Worm (Caenorhabditis elegans) whole organism, young adult: ENCODE results near the gene decr-1.3.
A peak's percentile ranks its signal among the peaks of the same experiment; 100 is the strongest.

Source experiments
- B0261.1 ChIP-seq: sonication (generic microtip); optimal IDR thresholded peaks from 2 replicates; lab custom pipeline; 2016; ENCODE audit warnings: mild to moderate bottlenecking, missing genetic modification characterization, moderate library complexity, missing compliant biosample characterization
- B0336.3 ChIP-seq: fragments of 200-800 bp; sonication (Bioruptor generic); IDR thresholded peaks from 2 replicates; pipeline ENCODE4 v1.3.6; 2022; ENCODE audit warnings: missing genetic modification characterization, missing compliant biosample characterization
- C06A6.2 ChIP-seq: fragments of 200-800 bp; sonication (Bioruptor generic); conservative IDR thresholded peaks from 2 replicates; pipeline ENCODE4 v1.3.6; 2022; ENCODE audit warnings: missing genetic modification characterization, missing compliant biosample characterization
- F39B2.1 ChIP-seq: fragments of 200-800 bp; sonication (Bioruptor generic); IDR thresholded peaks from 2 replicates; pipeline ENCODE4 v1.3.6; 2022; ENCODE audit warnings: missing genetic modification reagents, missing genetic modification characterization, missing compliant biosample characterization
- F52B5.7 ChIP-seq: sonication (generic microtip); optimal IDR thresholded peaks from 2 replicates; lab custom pipeline; 2016; ENCODE audit warnings: mild to moderate bottlenecking, missing genetic modification characterization, missing compliant biosample characterization
- F57C9.4 ChIP-seq: sonication (generic microtip); optimal IDR thresholded peaks from 2 replicates; lab custom pipeline; 2017; ENCODE audit warnings: mild to moderate bottlenecking, missing genetic modification characterization, missing compliant biosample characterization
- T07F8.4 ChIP-seq: sonication (generic microtip); optimal IDR thresholded peaks from 2 replicates; lab custom pipeline; 2016; ENCODE audit warnings: mild to moderate bottlenecking, missing genetic modification characterization, moderate library complexity, missing compliant biosample characterization
- T26A5.8 ChIP-seq: sonication (generic microtip); optimal IDR thresholded peaks from 2 replicates; lab custom pipeline; 2016; ENCODE audit warnings: missing genetic modification characterization, missing compliant biosample characterization
- Y53G8AR.9 ChIP-seq: fragments of 200-800 bp; sonication (Bioruptor generic); conservative IDR thresholded peaks from 2 replicates; pipeline ENCODE4 v1.3.6; 2022; ENCODE audit warnings: missing genetic modification reagents, missing genetic modification characterization, missing compliant biosample characterization
- ama-1 ChIP-seq, 3 experiments: fragments of 150-350 bp in 1 of 3; sonication (generic microtip) in 2 of 3; optimal IDR thresholded peaks; 2 replicates each; lab custom pipeline; 2014 to 2018; ENCODE audit warnings: missing biosample characterization in 2 of 3, missing genetic modification characterization in 2 of 3, missing genetic modification reagents in 2 of 3
- athp-1 ChIP-seq: sonication (generic microtip); optimal IDR thresholded peaks from 2 replicates; lab custom pipeline; 2017; ENCODE audit warnings: mild to moderate bottlenecking, missing genetic modification characterization, missing compliant biosample characterization
- ccch-3 ChIP-seq: fragments of 200-800 bp; sonication (Bioruptor generic); optimal IDR thresholded peaks from 2 replicates; lab custom pipeline; 2018; ENCODE audit warnings: mild to moderate bottlenecking, missing genetic modification characterization, missing compliant biosample characterization
- cebp-1 ChIP-seq, 2 experiments: fragments of 200-800 bp in 1 of 2; sonication (Bioruptor generic) in 1 of 2; sonication (generic microtip) in 1 of 2; IDR thresholded peaks in 1 of 2; optimal IDR thresholded peaks in 1 of 2; 2 replicates each; pipeline versions ENCODE4 v1.3.6 to Lab custom; 2017 to 2022; ENCODE audit warnings: missing compliant biosample characterization in 2 of 2, missing genetic modification characterization in 2 of 2, mild to moderate bottlenecking in 1 of 2, missing genetic modification reagents in 1 of 2, moderate library complexity in 1 of 2
- ceh-100 ChIP-seq: fragments of 200-800 bp; sonication (Bioruptor generic); IDR thresholded peaks from 2 replicates; pipeline ENCODE4 v1.3.6; 2022; ENCODE audit warnings: missing genetic modification reagents, missing genetic modification characterization, missing compliant biosample characterization
- ceh-40 ChIP-seq: fragments of 200-800 bp; sonication (Bioruptor generic); IDR thresholded peaks from 2 replicates; pipeline ENCODE4 v1.3.6; 2022; ENCODE audit warnings: missing genetic modification characterization, missing compliant biosample characterization
- die-1 ChIP-seq: sonication (generic microtip); optimal IDR thresholded peaks from 2 replicates; lab custom pipeline; 2016; ENCODE audit warnings: missing genotype, mild to moderate bottlenecking, missing genetic modification characterization, missing compliant biosample characterization
- efl-1 ChIP-seq: fragments of 150-350 bp; optimal IDR thresholded peaks from 2 replicates; lab custom pipeline; 2014; ENCODE audit warnings: missing biosample characterization, missing genetic modification reagents, missing genetic modification characterization
- ekl-4 ChIP-seq: fragments of 200-800 bp; sonication (Bioruptor generic); IDR thresholded peaks from 2 replicates; pipeline ENCODE4 v1.3.6; 2022; ENCODE audit warnings: missing genetic modification reagents, missing genetic modification characterization, missing compliant biosample characterization
- ets-4 ChIP-seq: fragments of 200-800 bp; sonication (Bioruptor generic); optimal IDR thresholded peaks from 2 replicates; lab custom pipeline; 2018; ENCODE audit warnings: mild to moderate bottlenecking, missing genetic modification characterization, missing compliant biosample characterization
- fkh-3 ChIP-seq: sonication (generic microtip); optimal IDR thresholded peaks from 2 replicates; lab custom pipeline; 2016; ENCODE audit warnings: mild to moderate bottlenecking, missing genetic modification characterization, missing compliant biosample characterization
- gei-17 ChIP-seq: fragments of 200-800 bp; sonication (Bioruptor generic); optimal IDR thresholded peaks from 2 replicates; lab custom pipeline; 2018; ENCODE audit warnings: mild to moderate bottlenecking, missing genetic modification characterization, missing compliant biosample characterization
- hrde-1 ChIP-seq: sonication (generic microtip); optimal IDR thresholded peaks from 2 replicates; lab custom pipeline; 2016; ENCODE audit warnings: missing genetic modification characterization, mild to moderate bottlenecking, missing compliant biosample characterization, moderate library complexity, missing genotype, missing genetic modification reagents, borderline replicate concordance
- lag-1 ChIP-seq: fragments of 200-800 bp; sonication (Bioruptor generic); IDR thresholded peaks from 2 replicates; pipeline ENCODE4 v1.3.6; 2022; ENCODE audit warnings: missing genetic modification reagents, missing genetic modification characterization, missing compliant biosample characterization
- let-607 ChIP-seq, 2 experiments: fragments of 200-800 bp in 1 of 2; sonication (Bioruptor generic) in 1 of 2; sonication (generic microtip) in 1 of 2; optimal IDR thresholded peaks; 2 replicates each; lab custom pipeline; 2016 to 2018; ENCODE audit warnings: mild to moderate bottlenecking in 2 of 2, missing compliant biosample characterization in 2 of 2, missing genetic modification characterization in 2 of 2, moderate library complexity in 2 of 2, missing genotype in 1 of 2
- lin-40 ChIP-seq: sonication (generic microtip); optimal IDR thresholded peaks from 2 replicates; lab custom pipeline; 2016; ENCODE audit warnings: missing genetic modification characterization, mild to moderate bottlenecking, missing compliant biosample characterization, missing genotype, missing genetic modification reagents
- madf-8 ChIP-seq: fragments of 200-800 bp; sonication (Bioruptor generic); conservative IDR thresholded peaks from 2 replicates; pipeline ENCODE4 v1.3.6; 2022; ENCODE audit warnings: missing genetic modification reagents, missing genetic modification characterization, missing compliant biosample characterization
- mcd-1 ChIP-seq: fragments of 200-800 bp; sonication (Bioruptor generic); IDR thresholded peaks from 2 replicates; pipeline ENCODE4 v1.3.6; 2022; ENCODE audit warnings: missing genetic modification reagents, missing genetic modification characterization, missing compliant biosample characterization
- mel-28 ChIP-seq: sonication (generic microtip); optimal IDR thresholded peaks from 2 replicates; lab custom pipeline; 2016; ENCODE audit warnings: borderline replicate concordance, mild to moderate bottlenecking, missing genetic modification characterization, missing compliant biosample characterization
- mxl-1 ChIP-seq: sonication (generic microtip); optimal IDR thresholded peaks from 2 replicates; lab custom pipeline; 2016; ENCODE audit warnings: missing genetic modification characterization, missing compliant biosample characterization
- nhr-120 ChIP-seq: fragments of 200-800 bp; sonication (Bioruptor generic); IDR thresholded peaks from 2 replicates; pipeline ENCODE4 v1.3.6; 2022; ENCODE audit warnings: missing genetic modification characterization, missing compliant biosample characterization
- nhr-179 ChIP-seq: sonication (generic microtip); optimal IDR thresholded peaks from 2 replicates; lab custom pipeline; 2016; ENCODE audit warnings: mild to moderate bottlenecking, missing genetic modification characterization, missing compliant biosample characterization
- nhr-27 ChIP-seq: fragments of 200-800 bp; sonication (Bioruptor generic); optimal IDR thresholded peaks from 2 replicates; lab custom pipeline; 2018; ENCODE audit warnings: mild to moderate bottlenecking, missing genetic modification characterization, moderate library complexity, missing compliant biosample characterization
- pbrm-1 ChIP-seq: fragments of 200-800 bp; sonication (Bioruptor generic); IDR thresholded peaks from 2 replicates; pipeline ENCODE4 v1.3.6; 2022; ENCODE audit warnings: missing genetic modification reagents, missing genetic modification characterization, missing compliant biosample characterization
- pha-4 ChIP-seq: fragments of 150-350 bp; sonication (generic microtip); optimal IDR thresholded peaks from 2 replicates; lab custom pipeline; 2014; ENCODE audit warnings: missing biosample characterization, missing genetic modification reagents, missing genetic modification characterization
- sdz-38 ChIP-seq: sonication (generic microtip); optimal IDR thresholded peaks from 2 replicates; lab custom pipeline; 2016; ENCODE audit warnings: missing genotype, missing genetic modification characterization, missing compliant biosample characterization
- sea-2 ChIP-seq: fragments of 200-800 bp; sonication (Bioruptor generic); IDR thresholded peaks from 2 replicates; pipeline ENCODE4 v1.3.6; 2022; ENCODE audit warnings: missing genetic modification characterization, missing compliant biosample characterization
- snpc-1.1 ChIP-seq: sonication (generic microtip); optimal IDR thresholded peaks from 2 replicates; lab custom pipeline; 2017; ENCODE audit warnings: missing genetic modification characterization, mild to moderate bottlenecking, missing compliant biosample characterization, antibody characterized with exemption, moderate library complexity, missing genotype, missing genetic modification reagents; ENCODE audit not compliant: insufficient read depth
- snpc-3.4 ChIP-seq: sonication (generic microtip); optimal IDR thresholded peaks from 2 replicates; lab custom pipeline; 2017; ENCODE audit warnings: missing genetic modification characterization, mild to moderate bottlenecking, missing compliant biosample characterization, antibody characterized with exemption, moderate library complexity, missing genotype, missing genetic modification reagents
- sptf-2 ChIP-seq: fragments of 200-800 bp; sonication (Bioruptor generic); optimal IDR thresholded peaks from 2 replicates; lab custom pipeline; 2018; ENCODE audit warnings: mild to moderate bottlenecking, missing genetic modification characterization, missing compliant biosample characterization
- tbp1 ChIP-seq: fragments of 200-800 bp; sonication (Bioruptor generic); optimal IDR thresholded peaks from 2 replicates; lab custom pipeline; 2018; ENCODE audit warnings: mild to moderate bottlenecking, missing genetic modification characterization, missing compliant biosample characterization
- xnd-1 ChIP-seq: sonication (generic microtip); optimal IDR thresholded peaks from 2 replicates; lab custom pipeline; 2016; ENCODE audit warnings: missing genotype, missing genetic modification reagents, missing genetic modification characterization, missing compliant biosample characterization
- zim-3 ChIP-seq: sonication (generic microtip); optimal IDR thresholded peaks from 2 replicates; lab custom pipeline; 2017; ENCODE audit warnings: mild to moderate bottlenecking, missing genetic modification characterization, moderate library complexity, missing compliant biosample characterization
- ztf-18 ChIP-seq: sonication (generic microtip); optimal IDR thresholded peaks from 2 replicates; lab custom pipeline; 2016; ENCODE audit warnings: missing genotype, mild to moderate bottlenecking, missing genetic modification characterization, missing compliant biosample characterization
- ztf-25 ChIP-seq: fragments of 200-800 bp; sonication (Bioruptor generic); IDR thresholded peaks from 2 replicates; pipeline ENCODE4 v1.3.6; 2022; ENCODE audit warnings: missing genetic modification reagents, missing genetic modification characterization, missing compliant biosample characterization

decr-1.3 gene

DNA sequence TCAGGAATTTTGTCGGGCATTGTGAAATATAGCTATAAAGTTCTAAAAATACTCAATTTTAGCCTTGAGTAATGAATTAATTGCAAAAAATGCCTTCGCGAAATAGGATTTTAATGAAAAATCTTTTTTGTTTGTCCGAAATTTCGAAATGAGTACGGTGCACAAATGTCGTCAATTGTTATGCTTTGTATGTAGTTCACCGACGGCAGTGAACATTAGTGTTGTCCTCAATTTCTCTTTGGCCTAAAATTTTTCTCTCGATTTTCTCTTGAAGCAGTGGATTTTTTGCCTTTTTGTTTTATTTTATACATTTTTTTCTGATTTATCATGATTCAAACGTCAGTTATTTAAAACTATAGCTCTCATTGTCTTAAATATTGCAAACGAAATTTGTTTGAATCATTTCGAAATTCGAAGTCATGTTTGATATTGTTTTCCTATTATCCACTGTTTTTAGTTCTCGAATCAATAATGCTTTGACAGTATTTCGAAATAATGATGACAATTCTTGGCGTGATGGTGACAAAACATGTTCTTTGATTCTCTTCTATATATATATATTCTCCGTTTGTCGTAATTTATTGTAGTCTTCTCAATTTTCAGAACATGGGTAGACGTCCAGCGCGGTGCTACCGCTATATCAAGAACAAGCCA, 29.9 kb downstream of the decr-1.3 start, which contains the start of the genes ints-11 and rpl-10 (continued):
- no peak for TF ChIP-seq ama-1 (optimal IDR thresholded peaks at IDR 0.05; lab: Kevin White, UChicago)
- no peak for TF ChIP-seq ama-1 (GFP tag; optimal IDR thresholded peaks at IDR 0.05; lab: Kevin White, UChicago)
- no peak for TF ChIP-seq B0261.1 (tag; lab: Kevin White, UChicago)

DNA sequence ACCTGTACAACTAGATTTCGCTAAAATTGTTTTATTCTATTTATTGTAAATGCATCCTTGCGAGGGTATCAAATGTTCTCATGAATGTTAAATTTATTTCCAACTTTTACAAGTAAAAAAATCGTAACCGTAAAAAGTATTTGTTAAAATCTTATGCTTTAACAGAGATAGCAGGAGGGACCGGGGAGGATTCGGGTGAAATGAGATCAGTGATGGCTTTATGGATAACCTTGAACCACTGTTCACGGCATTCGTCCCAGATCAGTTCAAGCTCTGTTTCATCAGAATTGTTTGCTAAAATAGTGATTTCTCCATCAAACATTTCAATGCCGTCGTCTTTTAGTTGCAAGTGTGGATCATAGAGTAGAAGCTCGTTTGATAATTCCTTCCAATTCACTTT, 32.2 kb downstream of the decr-1.3 start:
- TF ChIP-seq ccch-3 (GFP tag; lab: Kevin White, UChicago): no peak
- TF ChIP-seq tbp1 (GFP tag; lab: Kevin White, UChicago): peak; percentile 15
- no peak for TF ChIP-seq sptf-2 (GFP tag; lab: Kevin White, UChicago)
- no peak for TF ChIP-seq fkh-3
- TF ChIP-seq T26A5.8 (tag; lab: Kevin White, UChicago): no peak
- no peak for TF ChIP-seq ceh-40 (GFP tag; lab: Robert Waterston, UW)
- no peak for TF ChIP-seq pha-4
- 0 out of 2 replicates have a peak, but pooled peaks have one; percentile 14 for TF ChIP-seq ceh-100 (GFP tag; lab: Robert Waterston, UW)
- TF ChIP-seq nhr-120 (GFP tag; lab: Robert Waterston, UW): no peak
- no peak for TF ChIP-seq gei-17 (GFP tag; lab: Kevin White, UChicago)
- TF ChIP-seq Y53G8AR.9 (GFP tag; lab: Robert Waterston, UW): no peak
- no peak for TF ChIP-seq cebp-1 (GFP tag; IDR thresholded peaks at IDR 0.05; lab: Robert Waterston, UW)
- peak; percentile 41 for TF ChIP-seq cebp-1 (tag; optimal IDR thresholded peaks at IDR 0.05; lab: Kevin White, UChicago)
- peak; percentile 66; the same call in 1 of the 2 replicates for TF ChIP-seq B0336.3 (GFP tag; lab: Robert Waterston, UW)
- TF ChIP-seq B0261.1 (tag; lab: Kevin White, UChicago): no peak
- peak; percentile 7 for TF ChIP-seq F52B5.7
- TF ChIP-seq pbrm-1 (GFP tag; lab: Robert Waterston, UW): 0 out of 2 replicates have a peak, but pooled peaks have one; percentile 37
- TF ChIP-seq ekl-4: 0 out of 2 replicates have a peak, but pooled peaks have one; percentile 29
- no peak for TF ChIP-seq C06A6.2 (GFP tag; lab: Robert Waterston, UW)
- TF ChIP-seq snpc-3.4 (tag; lab: Kevin White, UChicago): peak; percentile 19
- no peak for TF ChIP-seq T07F8.4 (tag; lab: Kevin White, UChicago)
- TF ChIP-seq F57C9.4 (tag; lab: Kevin White, UChicago): no peak
- TF ChIP-seq snpc-1.1 (tag; lab: Kevin White, UChicago): no peak
- TF ChIP-seq zim-3 (tag; lab: Kevin White, UChicago): no peak
- no peak for TF ChIP-seq sdz-38 (tag; lab: Kevin White, UChicago)
- TF ChIP-seq sea-2 (GFP tag; lab: Robert Waterston, UW): no peak
- TF ChIP-seq hrde-1 (tag; lab: Kevin White, UChicago): peak; percentile 16
- TF ChIP-seq madf-8 (GFP tag; lab: Robert Waterston, UW): no peak
- no peak for TF ChIP-seq ztf-25 (GFP tag; lab: Robert Waterston, UW)
- no peak for TF ChIP-seq F39B2.1
- no peak for TF ChIP-seq mxl-1 (tag; lab: Kevin White, UChicago)
- TF ChIP-seq lag-1 (GFP tag; lab: Robert Waterston, UW): no peak
- TF ChIP-seq nhr-179: no peak
- TF ChIP-seq athp-1: peak; percentile 22
- no peak for TF ChIP-seq mcd-1 (GFP tag; lab: Robert Waterston, UW)
- TF ChIP-seq efl-1 (GFP tag; lab: Kevin White, UChicago): no peak
- no peak for TF ChIP-seq ama-1 (optimal IDR thresholded peaks at IDR 0.05; lab: Kevin White, UChicago)
- peak in 1 of 2 experiments; percentile 31 for TF ChIP-seq ama-1 (GFP tag; optimal IDR thresholded peaks at IDR 0.05; lab: Kevin White, UChicago)
- no peak for TF ChIP-seq let-607 (tag; optimal IDR thresholded peaks at IDR 0.05; lab: Kevin White, UChicago)
- no peak for TF ChIP-seq mel-28
- no peak for TF ChIP-seq ztf-18 (tag; lab: Kevin White, UChicago)
- no peak for TF ChIP-seq xnd-1 (tag; lab: Kevin White, UChicago)
- no peak for TF ChIP-seq ets-4
- TF ChIP-seq die-1 (tag; lab: Kevin White, UChicago): peak; percentile 16
- no peak for TF ChIP-seq lin-40 (tag; lab: Kevin White, UChicago)
- TF ChIP-seq nhr-27: peak; percentile 11
